Fruit fly (Drosophila melanogaster): Measurements from ENCODE around the gene ATP8B.

Gene ATP8B

dm6 chr3R:12090549-12090948 is at the start of gene ATP8B:
Gene ATP8B, minus strand, starts transcription at chr3R:12090612.
- TF ChIP-seq noc (tag; optimal IDR thresholded peaks at IDR 0.05) = no peak

- no peak for TF ChIP-seq noc (tag; optimal IDR thresholded peaks at IDR 0.05)
These were observed 37.9 kb upstream of the ATP8B start, which contains the start of gene CG4702 for dm6 chr3R:12128151-12128970. Gene CG4702, minus strand, starts transcription at chr3R:12128201.

dm6 chr3R:12125431-12126027 is 35.1 kb upstream of the ATP8B start:
- no peak for TF ChIP-seq noc (tag; optimal IDR thresholded peaks at IDR 0.05)

- TF ChIP-seq noc (tag; optimal IDR thresholded peaks at IDR 0.05) = no peak
These were observed 34.4 kb upstream of the ATP8B start for dm6 chr3R:12124843-12125242.

dm6 chr3R:12121161-12121560 is 30.7 kb upstream of the ATP8B start:
- no peak for TF ChIP-seq noc (tag; optimal IDR thresholded peaks at IDR 0.05)

dm6 chr3R:12113700-12114099 is 23.3 kb upstream of the ATP8B start:
- TF ChIP-seq noc (tag; optimal IDR thresholded peaks at IDR 0.05) = no peak

- TF ChIP-seq noc (tag; optimal IDR thresholded peaks at IDR 0.05) = no peak
These were observed 4.2 kb upstream of the ATP8B start, which contains the start of gene dpr17 for dm6 chr3R:12094588-12094987. Gene dpr17, plus strand, starts transcription at chr3R:12094876.

dm6 chr3R:12083537-12083936 is 6.9 kb downstream of the ATP8B start:
- TF ChIP-seq noc (tag; optimal IDR thresholded peaks at IDR 0.05) = peak; percentile 54

- TF ChIP-seq noc (tag; optimal IDR thresholded peaks at IDR 0.05) = no peak
These were observed 9.9 kb downstream of the ATP8B start for dm6 chr3R:12080370-12080968.

- TF ChIP-seq noc (tag; optimal IDR thresholded peaks at IDR 0.05) = peak; percentile 47
These were observed 11.5 kb downstream of the ATP8B start for dm6 chr3R:12078961-12079360.

dm6 chr3R:12062844-12063243 is 27.6 kb downstream of the ATP8B start, which contains the start of gene CG14740:
Gene CG14740, minus strand, starts transcription at chr3R:12062944.
- TF ChIP-seq noc (tag; optimal IDR thresholded peaks at IDR 0.05) = no peak

dm6 chr3R:12049113-12049512 is 41.3 kb downstream of the ATP8B start, which contains the start of gene CG14739:
Gene CG14739, minus strand, starts transcription at chr3R:12049213.
- no peak for TF ChIP-seq noc (tag; optimal IDR thresholded peaks at IDR 0.05)

- TF ChIP-seq noc (tag; optimal IDR thresholded peaks at IDR 0.05) = no peak
These were observed 50.2 kb downstream of the ATP8B start, which contains the start of gene CG14736 for dm6 chr3R:12040228-12040627. Gene CG14736, plus strand, starts transcription at chr3R:12040528.

- no peak for TF ChIP-seq noc (tag; optimal IDR thresholded peaks at IDR 0.05)
These were observed 57.6 kb downstream of the ATP8B start, which contains the start of gene ssp5 for dm6 chr3R:12032842-12033241. Gene ssp5, plus strand, starts transcription at chr3R:12033142.

dm6 chr3R:12031657-12032056 is 58.8 kb downstream of the ATP8B start, which contains the start of the genes CG31358, CG42504 and CG42505:
Gene CG31358, minus strand, starts transcription at chr3R:12031757.
Gene CG42504, minus strand, starts transcription at chr3R:12031757.
Gene CG42505, minus strand, starts transcription at chr3R:12031757.
- no peak for TF ChIP-seq noc (tag; optimal IDR thresholded peaks at IDR 0.05)

dm6 chr3R:12020987-12021386 is 69.4 kb downstream of the ATP8B start:
- no peak for TF ChIP-seq noc (tag; optimal IDR thresholded peaks at IDR 0.05)
